Fruit fly (Drosophila melanogaster): Measurements from ENCODE around the gene CG33770.

DNA sequence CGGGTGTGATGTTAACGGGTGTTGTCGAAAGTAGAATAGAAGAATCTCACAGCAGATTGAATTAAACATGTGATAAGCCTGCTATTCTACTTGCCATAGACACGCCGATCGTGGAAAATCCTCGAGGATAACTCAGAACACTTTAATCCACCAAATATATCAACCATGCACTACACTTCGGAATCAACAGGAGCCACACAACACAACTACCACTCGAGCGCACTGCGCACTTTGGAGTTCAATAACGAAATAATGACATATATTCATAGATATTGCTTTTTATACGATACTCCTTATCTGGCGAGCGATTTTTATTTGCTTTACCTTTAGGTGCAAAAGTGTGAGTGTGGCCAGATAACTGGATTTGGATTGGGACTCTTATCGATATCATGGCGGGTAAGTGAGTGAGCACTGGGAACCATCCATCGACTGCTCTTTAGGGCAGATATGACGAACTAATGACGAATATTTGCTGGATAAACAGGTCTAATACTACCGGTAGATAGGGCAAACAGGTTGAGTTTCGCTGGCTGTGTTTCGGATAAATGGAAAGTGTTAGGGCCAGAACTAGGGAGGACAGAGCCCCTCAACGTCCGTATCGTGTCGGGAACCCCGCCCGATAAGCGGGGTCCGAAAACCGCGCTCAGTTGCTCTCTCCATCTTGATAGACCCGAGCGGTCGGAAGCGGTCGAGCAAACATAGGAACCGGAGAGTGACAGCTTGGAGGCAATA is 21.0 kb downstream of the CG33770 start, which contains the start of gene Jhbp6:
- TF ChIP-seq Hr4 (GFP tag; optimal IDR thresholded peaks at IDR 0.05) (no peak), CG16779 (tag; optimal IDR thresholded peaks at IDR 0.05) (no peak), CG3032 (tag; optimal IDR thresholded peaks at IDR 0.05) (no peak), OdsH (GFP tag; optimal IDR thresholded peaks at IDR 0.05) (no peak), CG6808 (GFP tag; optimal IDR thresholded peaks at IDR 0.05) (no peak), spab (GFP tag; optimal IDR thresholded peaks at IDR 0.05) (no peak), CG11294 (GFP tag; IDR thresholded peaks at IDR 0.05) (no peak), CG6163 (GFP tag; IDR thresholded peaks at IDR 0.05) (no peak), CG31627 (GFP tag; optimal IDR thresholded peaks at IDR 0.05) (no peak)

All from whole organism, prepupa.